Fruit fly (Drosophila melanogaster) whole organism, embryonic: ENCODE results near the gene Cul5.

ENCODE experiments used
- CG10267 ChIP-seq: fragments of 200-800 bp; sonication (Bioruptor generic); optimal IDR thresholded peaks from 2 replicates; lab custom pipeline; 2018; ENCODE audit warnings: missing biosample characterization, mild to moderate bottlenecking, missing genetic modification characterization, moderate library complexity
- CG11456 ChIP-seq: fragments of 200-800 bp; sonication (Bioruptor generic); IDR thresholded peaks from 3 replicates; pipeline ENCODE4 v1.3.6; 2022; ENCODE audit warnings: missing biosample characterization, missing genetic modification characterization
- CG11504 ChIP-seq: fragments of 200-800 bp; sonication (Bioruptor generic); optimal IDR thresholded peaks from 3 replicates; lab custom pipeline; 2019; ENCODE audit warnings: missing biosample characterization, mild to moderate bottlenecking, missing genetic modification characterization, moderate library complexity
- CG13424 ChIP-seq: fragments of 200-800 bp; sonication (Bioruptor generic); optimal IDR thresholded peaks from 2 replicates; lab custom pipeline; 2019; ENCODE audit warnings: missing biosample characterization, mild to moderate bottlenecking, missing genetic modification characterization, moderate library complexity
- CG14014 ChIP-seq: fragments of 200-800 bp; sonication (Bioruptor generic); IDR thresholded peaks from 2 replicates; pipeline ENCODE4 v1.3.6; 2022; ENCODE audit warnings: missing biosample characterization, missing genetic modification characterization
- CG15514 ChIP-seq: fragments of 200-800 bp; sonication (Bioruptor generic); optimal IDR thresholded peaks from 3 replicates; lab custom pipeline; 2017; ENCODE audit warnings: missing biosample characterization, missing genetic modification characterization, mild to moderate bottlenecking, moderate library complexity, missing genetic modification reagents
- CG16863 ChIP-seq: fragments of 200-800 bp; sonication (Bioruptor generic); optimal IDR thresholded peaks from 3 replicates; lab custom pipeline; 2016; ENCODE audit warnings: missing biosample characterization, missing genetic modification characterization
- CG17359 ChIP-seq: fragments of 200-800 bp; sonication (Bioruptor generic); optimal IDR thresholded peaks from 3 replicates; lab custom pipeline; 2018; ENCODE audit warnings: missing biosample characterization, mild to moderate bottlenecking, missing genetic modification characterization, moderate library complexity
- CG17829 ChIP-seq: fragments of 200-800 bp; optimal IDR thresholded peaks from 2 replicates; lab custom pipeline; 2019; ENCODE audit warnings: missing biosample characterization, mild to moderate bottlenecking, missing genetic modification characterization, moderate library complexity
- CG18011 ChIP-seq: fragments of 200-800 bp; sonication (Bioruptor generic); optimal IDR thresholded peaks from 2 replicates; lab custom pipeline; 2017; ENCODE audit warnings: missing biosample characterization, missing genetic modification characterization, mild to moderate bottlenecking, moderate library complexity, missing genotype
- CG18619 ChIP-seq: fragments of 200-800 bp; sonication (Bioruptor generic); optimal IDR thresholded peaks from 3 replicates; lab custom pipeline; 2017; ENCODE audit warnings: missing biosample characterization, mild to moderate bottlenecking, missing genetic modification characterization
- CG2678 ChIP-seq: fragments of 200-800 bp; sonication (Bioruptor generic); optimal IDR thresholded peaks from 3 replicates; lab custom pipeline; 2019; ENCODE audit warnings: missing biosample characterization, mild to moderate bottlenecking, missing genetic modification characterization, moderate library complexity
- CG31388 ChIP-seq: fragments of 200-800 bp; sonication (Bioruptor generic); optimal IDR thresholded peaks from 2 replicates; lab custom pipeline; 2016; ENCODE audit warnings: missing biosample characterization, missing genetic modification characterization
- CG4424 ChIP-seq: fragments of 200-800 bp; sonication (Bioruptor generic); optimal IDR thresholded peaks from 3 replicates; lab custom pipeline; 2016; ENCODE audit warnings: missing biosample characterization, missing genetic modification characterization
- CG4730 ChIP-seq: fragments of 200-800 bp; sonication (Bioruptor generic); IDR thresholded peaks from 2 replicates; pipeline ENCODE4 v1.3.6; 2022; ENCODE audit warnings: missing biosample characterization, missing genetic modification characterization
- CG6854 ChIP-seq: fragments of 200-800 bp; sonication (Bioruptor generic); optimal IDR thresholded peaks from 3 replicates; lab custom pipeline; 2017; ENCODE audit warnings: missing biosample characterization, mild to moderate bottlenecking, missing genetic modification characterization
- CG8765 ChIP-seq: fragments of 200-800 bp; sonication (Bioruptor generic); IDR thresholded peaks from 2 replicates; pipeline ENCODE4 v1.3.6; 2022; ENCODE audit warnings: missing biosample characterization, missing genetic modification characterization
- CG9437 ChIP-seq: fragments of 200-800 bp; sonication (Bioruptor generic); optimal IDR thresholded peaks from 2 replicates; lab custom pipeline; 2018; ENCODE audit warnings: missing biosample characterization, mild to moderate bottlenecking, missing genetic modification characterization
- Hr51 ChIP-seq, 2 experiments: fragments of 200-800 bp; sonication (Bioruptor generic); optimal IDR thresholded peaks; 2 replicates in 1 of 2; 3 replicates in 1 of 2; lab custom pipeline; 2016 to 2018; ENCODE audit warnings: missing biosample characterization in 2 of 2, missing genetic modification characterization in 2 of 2, mild to moderate bottlenecking in 1 of 2, moderate library complexity in 1 of 2
- MBD-R2 ChIP-seq: fragments of 200-800 bp; sonication (Bioruptor generic); IDR thresholded peaks from 2 replicates; pipeline ENCODE4 v1.3.6; 2022; ENCODE audit warnings: missing biosample characterization, missing genetic modification characterization
- Med ChIP-seq: fragments of 200-800 bp; sonication (Bioruptor generic); peaks from one replicate; lab custom pipeline; 2016; ENCODE audit warnings: missing biosample characterization, missing genetic modification characterization, mild to moderate bottlenecking, inconsistent platforms, moderate library complexity
- Mes4 ChIP-seq: fragments of 200-800 bp; sonication (Bioruptor generic); optimal IDR thresholded peaks from 2 replicates; lab custom pipeline; 2016; ENCODE audit warnings: missing biosample characterization, missing genetic modification characterization
- Six4 ChIP-seq: fragments of 200-800 bp; sonication (Bioruptor generic); optimal IDR thresholded peaks from 2 replicates; lab custom pipeline; 2016; ENCODE audit warnings: missing biosample characterization, missing genetic modification characterization
- Sox100B ChIP-seq: fragments of 200-800 bp; sonication (Bioruptor generic); optimal IDR thresholded peaks from 3 replicates; lab custom pipeline; 2018; ENCODE audit warnings: missing biosample characterization, mild to moderate bottlenecking, missing genetic modification characterization
- Taf1 ChIP-seq: fragments of 200-800 bp; sonication (Bioruptor generic); IDR thresholded peaks from 2 replicates; pipeline ENCODE4 v1.3.6; 2022; ENCODE audit warnings: missing biosample characterization, missing genetic modification characterization
- ap ChIP-seq: fragments of 200-800 bp; sonication (Bioruptor generic); IDR thresholded peaks from 2 replicates; pipeline ENCODE4 v1.3.6; 2022; ENCODE audit warnings: missing biosample characterization, missing genetic modification characterization
- caup ChIP-seq: fragments of 200-800 bp; sonication (Bioruptor generic); optimal IDR thresholded peaks from 3 replicates; lab custom pipeline; 2017; ENCODE audit warnings: missing biosample characterization, mild to moderate bottlenecking, missing genetic modification characterization, moderate library complexity; ENCODE audit not compliant: severe bottlenecking
- chn ChIP-seq: fragments of 200-800 bp; sonication (Bioruptor generic); optimal IDR thresholded peaks from 2 replicates; lab custom pipeline; 2016; ENCODE audit warnings: missing biosample characterization, missing genetic modification characterization
- dpn ChIP-seq, 2 experiments: fragments of 200-800 bp; sonication (Bioruptor generic); optimal IDR thresholded peaks; 3 replicates each; lab custom pipeline; 2016; ENCODE audit warnings: missing biosample characterization in 2 of 2, missing genetic modification characterization in 2 of 2
- dysf ChIP-seq: fragments of 200-800 bp; sonication (Bioruptor generic); IDR thresholded peaks from 3 replicates; pipeline ENCODE4 v1.3.6; 2022; ENCODE audit warnings: missing biosample characterization, missing genetic modification characterization
- gfzf ChIP-seq: fragments of 200-800 bp; sonication (Bioruptor generic); optimal IDR thresholded peaks from 2 replicates; lab custom pipeline; 2016; ENCODE audit warnings: missing biosample characterization, mild to moderate bottlenecking, missing genetic modification characterization, moderate library complexity
- gsb ChIP-seq: fragments of 200-800 bp; sonication (Bioruptor generic); IDR thresholded peaks from 2 replicates; pipeline ENCODE4 v1.3.6; 2022; ENCODE audit warnings: missing biosample characterization, missing genetic modification characterization
- hkb ChIP-seq, 2 experiments: fragments of 200-800 bp in 1 of 2; fragments of >200 bp in 1 of 2; sonication (Bioruptor generic) in 1 of 2; IDR thresholded peaks in 1 of 2; optimal IDR thresholded peaks in 1 of 2; 2 replicates each; pipeline versions ENCODE4 v1.3.6 to Lab custom; 2017 to 2022; ENCODE audit warnings: missing biosample characterization in 1 of 2, missing genetic modification characterization in 1 of 2
- luna ChIP-seq: fragments of 200-800 bp; sonication (Bioruptor generic); optimal IDR thresholded peaks from 2 replicates; lab custom pipeline; 2016; ENCODE audit warnings: missing biosample characterization, missing genetic modification characterization
- odd ChIP-seq: fragments of 200-800 bp; sonication (Bioruptor generic); optimal IDR thresholded peaks from 2 replicates; lab custom pipeline; 2017; ENCODE audit warnings: missing biosample characterization, mild to moderate bottlenecking, missing genetic modification characterization
- prd ChIP-seq, 3 experiments: fragments of >200 bp in 2 of 3; fragments of 200-800 bp in 1 of 3; sonication (Bioruptor generic) in 1 of 3; optimal IDR thresholded peaks in 2 of 3; IDR thresholded peaks in 1 of 3; 2 replicates in 2 of 3; 3 replicates in 1 of 3; pipeline versions ENCODE4 v1.3.6 to Lab custom; 2017 to 2022; ENCODE audit warnings: missing biosample characterization in 1 of 3, missing genetic modification characterization in 1 of 3
- tin ChIP-seq: fragments of 200-800 bp; sonication (Bioruptor generic); optimal IDR thresholded peaks from 3 replicates; lab custom pipeline; 2016; ENCODE audit warnings: missing biosample characterization, missing genetic modification characterization
- zfh2 ChIP-seq: fragments of 200-800 bp; sonication (Bioruptor generic); optimal IDR thresholded peaks from 2 replicates; lab custom pipeline; 2016; ENCODE audit warnings: missing biosample characterization, missing genetic modification characterization

Gene Cul5

DNA sequence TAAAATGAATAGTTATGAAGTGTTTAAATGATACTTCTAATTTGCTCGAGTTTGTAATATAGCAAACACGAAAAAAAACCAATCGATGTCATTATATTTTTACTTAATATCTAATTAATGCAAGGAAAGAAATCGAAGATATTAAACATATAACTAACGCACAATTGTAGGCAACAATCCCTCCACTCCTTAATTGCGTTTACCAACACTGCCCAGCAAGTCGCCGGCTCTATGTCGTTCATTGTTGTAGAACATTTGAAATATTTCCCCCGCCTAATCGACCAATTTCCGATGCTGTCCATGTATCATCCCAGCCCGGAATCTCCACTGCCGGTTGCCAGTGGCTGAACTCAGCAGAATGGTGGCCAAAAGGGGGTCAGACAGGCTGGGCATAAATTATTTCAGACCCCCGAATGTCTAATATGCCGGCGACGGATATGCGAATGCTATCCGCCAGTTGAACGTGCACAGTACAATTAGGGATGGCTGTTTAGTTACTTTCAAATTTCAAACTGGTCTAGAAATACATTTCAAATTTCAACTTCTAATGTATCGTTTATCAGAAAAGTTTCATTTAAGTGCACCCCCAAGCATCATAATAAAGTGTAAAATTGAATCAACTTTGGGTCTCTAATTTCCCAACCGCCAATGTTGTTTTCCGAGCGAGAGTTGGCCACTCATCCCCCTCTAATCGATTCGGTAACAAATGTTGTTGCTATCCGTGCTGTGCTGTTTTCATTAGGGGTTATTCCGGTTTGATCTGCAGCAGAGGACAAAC lies 5.8 kb upstream of the Cul5 start (continued):
- TF ChIP-seq tin (GFP tag; lab: Kevin White, UChicago) = peak; percentile 15
- TF ChIP-seq CG10267 (tag; lab: Kevin White, UChicago) = peak; percentile 60
- no peak for TF ChIP-seq prd (optimal IDR thresholded peaks at IDR 0.05; lab: Kevin White, UChicago)
- TF ChIP-seq prd (GFP tag; IDR thresholded peaks at IDR 0.05; lab: Robert Waterston, UW) = peak; percentile 48; the same call in 1 of the 3 replicates
- no peak for TF ChIP-seq CG31388 (GFP tag; lab: Kevin White, UChicago)
- TF ChIP-seq hkb (optimal IDR thresholded peaks at IDR 0.05; lab: Kevin White, UChicago) = no peak
- TF ChIP-seq hkb (GFP tag; IDR thresholded peaks at IDR 0.05; lab: Robert Waterston, UW) = peak; percentile 57
- no peak for TF ChIP-seq luna (GFP tag; lab: Kevin White, UChicago)
- peak; percentile 45; the same call in 1 of the 2 replicates for TF ChIP-seq CG4730 (GFP tag; lab: Robert Waterston, UW)
- 0 out of 2 replicates have a peak, but pooled peaks have one; percentile 15 for TF ChIP-seq Taf1 (GFP tag; lab: Robert Waterston, UW)
- peak; percentile 57 for TF ChIP-seq dysf (GFP tag; lab: Robert Waterston, UW)
- TF ChIP-seq gfzf (GFP tag; lab: Kevin White, UChicago) = no peak
- TF ChIP-seq CG11504 = peak; percentile 67
- TF ChIP-seq Med = peak; percentile 31
- TF ChIP-seq dpn (GFP tag; optimal IDR thresholded peaks at IDR 0.05; lab: Kevin White, UChicago) = peak; percentile 12 to 39
- TF ChIP-seq CG17829 = peak; percentile 22
- no peak for TF ChIP-seq CG18011 (GFP tag; lab: Kevin White, UChicago)
- TF ChIP-seq CG9437 = no peak
- peak; percentile 19 for TF ChIP-seq odd
- no peak for TF ChIP-seq MBD-R2 (GFP tag; lab: Robert Waterston, UW)
- TF ChIP-seq ap (GFP tag; lab: Robert Waterston, UW) = no peak
- peak in 1 of 2 experiments; percentile 47 for TF ChIP-seq Hr51 (GFP tag; optimal IDR thresholded peaks at IDR 0.05; lab: Kevin White, UChicago)
- peak; percentile 32 for TF ChIP-seq CG4424 (GFP tag; lab: Kevin White, UChicago)
- TF ChIP-seq CG13424 (tag; lab: Kevin White, UChicago) = peak; percentile 53
- TF ChIP-seq CG2678 (tag; lab: Kevin White, UChicago) = peak; percentile 71
- no peak for TF ChIP-seq CG8765
- TF ChIP-seq CG17359 (tag; lab: Kevin White, UChicago) = peak; percentile 32
- peak; percentile 19 for TF ChIP-seq CG15514 (GFP tag; lab: Kevin White, UChicago)
- peak; percentile 44 for TF ChIP-seq zfh2 (GFP tag; lab: Kevin White, UChicago)
- TF ChIP-seq CG11456 (GFP tag; lab: Robert Waterston, UW) = no peak
- peak; percentile 40; the same call in 1 of the 2 replicates for TF ChIP-seq CG14014 (GFP tag; lab: Robert Waterston, UW)
- no peak for TF ChIP-seq Sox100B
- no peak for TF ChIP-seq CG6854 (GFP tag; lab: Kevin White, UChicago)
- TF ChIP-seq chn (GFP tag; lab: Kevin White, UChicago) = peak; percentile 22
- peak; percentile 46 for TF ChIP-seq CG18619 (GFP tag; lab: Kevin White, UChicago)
- TF ChIP-seq CG16863 (GFP tag; lab: Kevin White, UChicago) = no peak
- TF ChIP-seq caup = peak; percentile 30
- TF ChIP-seq Six4 (GFP tag; lab: Kevin White, UChicago) = no peak
- no peak for TF ChIP-seq Mes4 (GFP tag; lab: Kevin White, UChicago)
- TF ChIP-seq gsb = no peak; the same call in none of the 2 replicates
- TF ChIP-seq, all 482 proteins: peak for 175
